Worm (Caenorhabditis elegans) whole organism, young adult: ENCODE data around the gene C34F6.12.

Source experiments
- B0019.2 ChIP-seq: fragments of 200-800 bp; sonication (Bioruptor generic); conservative IDR thresholded peaks from 2 replicates; pipeline ENCODE4 v1.3.6; 2022; ENCODE audit warnings: missing genetic modification reagents, missing genetic modification characterization, missing compliant biosample characterization
- B0261.1 ChIP-seq: sonication (generic microtip); optimal IDR thresholded peaks from 2 replicates; lab custom pipeline; 2016; ENCODE audit warnings: mild to moderate bottlenecking, missing genetic modification characterization, moderate library complexity, missing compliant biosample characterization
- F10E7.11 ChIP-seq: sonication (generic microtip); optimal IDR thresholded peaks from 2 replicates; lab custom pipeline; 2017; ENCODE audit warnings: mild to moderate bottlenecking, missing genetic modification characterization, moderate library complexity, missing compliant biosample characterization
- F39B2.1 ChIP-seq: fragments of 200-800 bp; sonication (Bioruptor generic); IDR thresholded peaks from 2 replicates; pipeline ENCODE4 v1.3.6; 2022; ENCODE audit warnings: missing genetic modification reagents, missing genetic modification characterization, missing compliant biosample characterization
- F52B5.7 ChIP-seq: sonication (generic microtip); optimal IDR thresholded peaks from 2 replicates; lab custom pipeline; 2016; ENCODE audit warnings: mild to moderate bottlenecking, missing genetic modification characterization, missing compliant biosample characterization
- F57C9.4 ChIP-seq: sonication (generic microtip); optimal IDR thresholded peaks from 2 replicates; lab custom pipeline; 2017; ENCODE audit warnings: mild to moderate bottlenecking, missing genetic modification characterization, missing compliant biosample characterization
- T26A5.8 ChIP-seq: sonication (generic microtip); optimal IDR thresholded peaks from 2 replicates; lab custom pipeline; 2016; ENCODE audit warnings: missing genetic modification characterization, missing compliant biosample characterization
- Y79H2A.3 ChIP-seq: fragments of 200-800 bp; sonication (Bioruptor generic); conservative IDR thresholded peaks from 2 replicates; pipeline ENCODE4 v1.3.6; 2022; ENCODE audit warnings: missing genetic modification reagents, missing genetic modification characterization, missing compliant biosample characterization
- ama-1 ChIP-seq, 3 experiments: fragments of 150-350 bp in 1 of 3; sonication (generic microtip) in 2 of 3; optimal IDR thresholded peaks; 2 replicates each; lab custom pipeline; 2014 to 2018; ENCODE audit warnings: missing biosample characterization in 2 of 3, missing genetic modification characterization in 2 of 3, missing genetic modification reagents in 2 of 3
- aptf-2 ChIP-seq: fragments of 200-800 bp; sonication (Bioruptor generic); conservative IDR thresholded peaks from 2 replicates; pipeline ENCODE4 v1.3.6; 2022; ENCODE audit warnings: missing genetic modification reagents, missing genetic modification characterization, missing compliant biosample characterization
- bed-2 ChIP-seq: fragments of 200-800 bp; sonication (Bioruptor generic); IDR thresholded peaks from 2 replicates; pipeline ENCODE4 v1.3.6; 2022; ENCODE audit warnings: missing genetic modification reagents, missing genetic modification characterization, missing compliant biosample characterization
- ceh-100 ChIP-seq: fragments of 200-800 bp; sonication (Bioruptor generic); IDR thresholded peaks from 2 replicates; pipeline ENCODE4 v1.3.6; 2022; ENCODE audit warnings: missing genetic modification reagents, missing genetic modification characterization, missing compliant biosample characterization
- ceh-91 ChIP-seq: fragments of 200-800 bp; sonication (Bioruptor generic); IDR thresholded peaks from 2 replicates; pipeline ENCODE4 v1.3.6; 2022; ENCODE audit warnings: missing genetic modification reagents, missing genetic modification characterization, missing compliant biosample characterization
- egl-18 ChIP-seq: fragments of 200-800 bp; sonication (Bioruptor generic); IDR thresholded peaks from 2 replicates; pipeline ENCODE4 v1.3.6; 2022; ENCODE audit warnings: missing genetic modification reagents, missing genetic modification characterization, missing compliant biosample characterization
- egrh-3 ChIP-seq: fragments of 200-800 bp; sonication (Bioruptor generic); IDR thresholded peaks from 2 replicates; pipeline ENCODE4 v1.3.6; 2022; ENCODE audit warnings: missing genetic modification reagents, missing genetic modification characterization, missing compliant biosample characterization
- ekl-4 ChIP-seq: fragments of 200-800 bp; sonication (Bioruptor generic); IDR thresholded peaks from 2 replicates; pipeline ENCODE4 v1.3.6; 2022; ENCODE audit warnings: missing genetic modification reagents, missing genetic modification characterization, missing compliant biosample characterization
- him-1 ChIP-seq: sonication (generic microtip); optimal IDR thresholded peaks from 2 replicates; lab custom pipeline; 2016; ENCODE audit warnings: missing genotype, missing genetic modification reagents, missing genetic modification characterization, missing compliant biosample characterization
- hlh-12 ChIP-seq: sonication (generic microtip); optimal IDR thresholded peaks from 2 replicates; lab custom pipeline; 2016; ENCODE audit warnings: missing genetic modification characterization, missing compliant biosample characterization
- lin-54 ChIP-seq: fragments of 200-800 bp; sonication (Bioruptor generic); optimal IDR thresholded peaks from 2 replicates; lab custom pipeline; 2018; ENCODE audit warnings: mild to moderate bottlenecking, missing genetic modification characterization, missing compliant biosample characterization
- mcd-1 ChIP-seq: fragments of 200-800 bp; sonication (Bioruptor generic); IDR thresholded peaks from 2 replicates; pipeline ENCODE4 v1.3.6; 2022; ENCODE audit warnings: missing genetic modification reagents, missing genetic modification characterization, missing compliant biosample characterization
- nfya-2 ChIP-seq: fragments of 200-800 bp; sonication (Bioruptor generic); IDR thresholded peaks from 2 replicates; pipeline ENCODE4 v1.3.6; 2022; ENCODE audit warnings: missing genetic modification reagents, missing genetic modification characterization, missing compliant biosample characterization
- nhr-179 ChIP-seq: sonication (generic microtip); optimal IDR thresholded peaks from 2 replicates; lab custom pipeline; 2016; ENCODE audit warnings: mild to moderate bottlenecking, missing genetic modification characterization, missing compliant biosample characterization
- nhr-80 ChIP-seq: sonication (generic microtip); optimal IDR thresholded peaks from 2 replicates; lab custom pipeline; 2016; ENCODE audit warnings: missing genetic modification characterization, missing compliant biosample characterization
- pha-4 ChIP-seq: fragments of 150-350 bp; sonication (generic microtip); optimal IDR thresholded peaks from 2 replicates; lab custom pipeline; 2014; ENCODE audit warnings: missing biosample characterization, missing genetic modification reagents, missing genetic modification characterization
- rcor-1 ChIP-seq: fragments of 200-800 bp; sonication (Bioruptor generic); IDR thresholded peaks from 2 replicates; pipeline ENCODE4 v1.3.6; 2022; ENCODE audit warnings: missing genetic modification reagents, missing genetic modification characterization, missing compliant biosample characterization
- rec-8 ChIP-seq, 2 experiments: sonication (generic microtip); optimal IDR thresholded peaks; 2 replicates each; lab custom pipeline; 2016; ENCODE audit warnings: mild to moderate bottlenecking in 2 of 2, missing genetic modification characterization in 2 of 2, missing genetic modification reagents in 2 of 2, missing genotype in 2 of 2, missing biosample characterization in 1 of 2, missing compliant biosample characterization in 1 of 2, moderate library complexity in 1 of 2
- snpc-1.1 ChIP-seq: sonication (generic microtip); optimal IDR thresholded peaks from 2 replicates; lab custom pipeline; 2017; ENCODE audit warnings: missing genetic modification characterization, mild to moderate bottlenecking, missing compliant biosample characterization, antibody characterized with exemption, moderate library complexity, missing genotype, missing genetic modification reagents; ENCODE audit not compliant: insufficient read depth
- snpc-3.4 ChIP-seq: sonication (generic microtip); optimal IDR thresholded peaks from 2 replicates; lab custom pipeline; 2017; ENCODE audit warnings: missing genetic modification characterization, mild to moderate bottlenecking, missing compliant biosample characterization, antibody characterized with exemption, moderate library complexity, missing genotype, missing genetic modification reagents
- sptf-2 ChIP-seq: fragments of 200-800 bp; sonication (Bioruptor generic); optimal IDR thresholded peaks from 2 replicates; lab custom pipeline; 2018; ENCODE audit warnings: mild to moderate bottlenecking, missing genetic modification characterization, missing compliant biosample characterization
- unc-130 ChIP-seq: sonication (generic microtip); optimal IDR thresholded peaks from 2 replicates; lab custom pipeline; 2016; ENCODE audit warnings: missing genetic modification reagents, missing genetic modification characterization, missing compliant biosample characterization
- unc-62 ChIP-seq: fragments of 150-350 bp; optimal IDR thresholded peaks from 2 replicates; lab custom pipeline; 2014; ENCODE audit warnings: missing biosample characterization, missing genetic modification reagents, missing genetic modification characterization
- zfh-2 ChIP-seq: fragments of 200-800 bp; sonication (Bioruptor generic); conservative IDR thresholded peaks from 2 replicates; pipeline ENCODE4 v1.3.6; 2022; ENCODE audit warnings: missing genetic modification reagents, missing genetic modification characterization, missing compliant biosample characterization
- ztf-25 ChIP-seq: fragments of 200-800 bp; sonication (Bioruptor generic); IDR thresholded peaks from 2 replicates; pipeline ENCODE4 v1.3.6; 2022; ENCODE audit warnings: missing genetic modification reagents, missing genetic modification characterization, missing compliant biosample characterization
- ztf-28 ChIP-seq: fragments of 200-800 bp; sonication (Bioruptor generic); IDR thresholded peaks from 2 replicates; pipeline ENCODE4 v1.3.6; 2022; ENCODE audit warnings: missing genetic modification reagents, missing genetic modification characterization, missing compliant biosample characterization

C34F6.12 gene

ce11 chrX:11203773-11204172 is 22.7 kb downstream of the C34F6.12 start, which contains the start of gene C34F6.11:
TSS of gene C34F6.11 (minus strand) at chrX:11203932.
- TF ChIP-seq nhr-80 (tag; lab: Kevin White, UChicago): peak; percentile 62
- no peak for TF ChIP-seq T26A5.8 (tag; lab: Kevin White, UChicago)

ce11 chrX:11201915-11202314 is 24.6 kb downstream of the C34F6.12 start:
- TF ChIP-seq egrh-3 (GFP tag; lab: Robert Waterston, UW) (peak; percentile 88; the same call in 1 of the 2 replicates), mcd-1 (GFP tag; lab: Robert Waterston, UW) (0 out of 2 replicates have a peak, but pooled peaks have one; percentile 31), zfh-2 (peak; percentile 72)

- TF ChIP-seq ama-1 (optimal IDR thresholded peaks at IDR 0.05; lab: Kevin White, UChicago): no peak
- no peak for TF ChIP-seq ama-1 (GFP tag; optimal IDR thresholded peaks at IDR 0.05; lab: Kevin White, UChicago)
- no peak for TF ChIP-seq pha-4 (tag; lab: Kevin White, UChicago)
- TF ChIP-seq hlh-12: no peak
- TF ChIP-seq snpc-3.4 (tag; lab: Kevin White, UChicago): no peak
- no peak for TF ChIP-seq lin-54 (GFP tag; lab: Kevin White, UChicago)
- TF ChIP-seq zfh-2: no peak
- no peak for TF ChIP-seq him-1 (tag; lab: Kevin White, UChicago)
- TF ChIP-seq sptf-2 (GFP tag; lab: Kevin White, UChicago): no peak
- TF ChIP-seq ztf-25: no peak
- no peak for TF ChIP-seq F52B5.7
- no peak for TF ChIP-seq egl-18
- no peak for TF ChIP-seq unc-130
- TF ChIP-seq T26A5.8 (tag; lab: Kevin White, UChicago): no peak
- TF ChIP-seq F10E7.11: no peak
- no peak for TF ChIP-seq B0261.1 (tag; lab: Kevin White, UChicago)
- TF ChIP-seq ekl-4 (GFP tag; lab: Robert Waterston, UW): no peak
- no peak for TF ChIP-seq aptf-2 (GFP tag; lab: Robert Waterston, UW)
Observed at ce11 chrX:11201165-11201564, 25.3 kb downstream of the C34F6.12 start, which contains the start of gene col-179. TSS of gene col-179 (plus strand) at chrX:11201465.

ce11 chrX:11199833-11200232 is 26.7 kb downstream of the C34F6.12 start:
- peak; percentile 85; the same call in 1 of the 2 replicates for TF ChIP-seq egrh-3 (GFP tag; lab: Robert Waterston, UW)
- peak; percentile 68; the same call in 1 of the 2 replicates for TF ChIP-seq zfh-2
- 0 out of 2 replicates have a peak, but pooled peaks have one; percentile 51 for TF ChIP-seq ztf-28 (GFP tag; lab: Robert Waterston, UW)

- TF ChIP-seq ceh-91 (GFP tag; lab: Robert Waterston, UW): no peak
- TF ChIP-seq rcor-1: no peak
- no peak for TF ChIP-seq aptf-2 (GFP tag; lab: Robert Waterston, UW)
- TF ChIP-seq bed-2 (GFP tag; lab: Robert Waterston, UW): no peak
- no peak for TF ChIP-seq ceh-100 (GFP tag; lab: Robert Waterston, UW)
- no peak for TF ChIP-seq Y79H2A.3 (GFP tag; lab: Robert Waterston, UW)
- TF ChIP-seq F39B2.1 (GFP tag; lab: Robert Waterston, UW): no peak
- TF ChIP-seq nfya-2 (GFP tag; lab: Robert Waterston, UW): no peak
- no peak for TF ChIP-seq F57C9.4
- no peak for TF ChIP-seq nhr-179 (tag; lab: Kevin White, UChicago)
- TF ChIP-seq B0019.2 (GFP tag; lab: Robert Waterston, UW): no peak
- TF ChIP-seq rec-8 (tag; optimal IDR thresholded peaks at IDR 0.05; lab: Kevin White, UChicago): no peak
- no peak for TF ChIP-seq unc-62 (GFP tag; lab: Kevin White, UChicago)
- TF ChIP-seq snpc-1.1 (tag; lab: Kevin White, UChicago): no peak
- no peak for TF ChIP-seq him-1 (tag; lab: Kevin White, UChicago)
- TF ChIP-seq, all 124 proteins: peak for 0
Observed at ce11 chrX:11199155-11199554, 27.3 kb downstream of the C34F6.12 start, which contains the start of gene col-178. TSS of gene col-178 (plus strand) at chrX:11199455.
